Worm (Caenorhabditis elegans): ENCODE data around the gene ints-9.

- TF ChIP-seq tab-1 (GFP tag; IDR thresholded peaks at IDR 0.05) (no peak), flt-1 (GFP tag; IDR thresholded peaks at IDR 0.05) (no peak), ztf-29 (GFP tag; IDR thresholded peaks at IDR 0.05) (no peak), med-1 (GFP tag; optimal IDR thresholded peaks at IDR 0.05; ENCODE audit: insufficient read depth) (no peak), klf-2 (GFP tag; conservative IDR thresholded peaks at IDR 0.05) (no peak), cog-1 (tag; optimal IDR thresholded peaks at IDR 0.05) (no peak)
These were observed 45.8 kb upstream of the ints-9 start, which contains the start of gene swt-2 for ce11 chrV:7529840-7530239.
